Worm (Caenorhabditis elegans) whole organism, midembryonic: ENCODE results near the gene old-2.

Experiments used
- klf-2 ChIP-seq: fragments of 200-800 bp; sonication (Bioruptor generic); conservative IDR thresholded peaks from 2 replicates; pipeline ENCODE4 v1.3.6; 2022; ENCODE audit warnings: missing genetic modification reagents, missing genetic modification characterization, missing compliant biosample characterization
- tab-1 ChIP-seq: fragments of 200-800 bp; sonication (Bioruptor generic); IDR thresholded peaks from 2 replicates; pipeline ENCODE4 v1.3.6; 2022; ENCODE audit warnings: missing genetic modification characterization, missing compliant biosample characterization

- TF ChIP-seq tab-1 (GFP tag; lab: Robert Waterston, UW): no peak
- TF ChIP-seq klf-2 (GFP tag; lab: Robert Waterston, UW): no peak
Observed at ce11 chrII:9849497-9849896, at the start of gene old-2.
